Fruit fly (Drosophila melanogaster) whole organism, pupa: ENCODE measurements around the gene CG17377.
A peak's percentile ranks its signal among the peaks of the same experiment; 100 is the strongest.

ENCODE experiments used
- CG13204 ChIP-seq: fragments of 200-800 bp; sonication (Bioruptor generic); optimal IDR thresholded peaks from 2 replicates; lab custom pipeline; 2018; ENCODE audit warnings: missing biosample characterization, mild to moderate bottlenecking, missing genetic modification characterization, moderate library complexity
- CG14655 ChIP-seq: fragments of 200-800 bp; sonication (Bioruptor generic); optimal IDR thresholded peaks from 3 replicates; lab custom pipeline; 2017; ENCODE audit warnings: mild to moderate bottlenecking, missing biosample characterization, missing genetic modification reagents, missing genetic modification characterization
- CG15710 ChIP-seq: fragments of 200-800 bp; sonication (Bioruptor generic); optimal IDR thresholded peaks from 2 replicates; lab custom pipeline; 2018; ENCODE audit warnings: missing biosample characterization, mild to moderate bottlenecking, missing genetic modification characterization, moderate library complexity
- CG17806 ChIP-seq: fragments of 200-800 bp; sonication (Bioruptor generic); optimal IDR thresholded peaks from 2 replicates; lab custom pipeline; 2018; ENCODE audit warnings: missing biosample characterization, mild to moderate bottlenecking, missing genetic modification characterization, moderate library complexity
- CG32121 ChIP-seq: fragments of 200-800 bp; sonication (Bioruptor generic); IDR thresholded peaks from 2 replicates; pipeline ENCODE4 v1.3.6; 2022; ENCODE audit warnings: missing biosample characterization, missing genetic modification characterization
- CG4496 ChIP-seq: fragments of 200-800 bp; sonication (Bioruptor generic); IDR thresholded peaks from 3 replicates; pipeline ENCODE4 v1.3.6; 2022; ENCODE audit warnings: missing biosample characterization, missing genetic modification characterization
- CG8159 ChIP-seq: fragments of 200-800 bp; sonication (Bioruptor generic); optimal IDR thresholded peaks from 3 replicates; lab custom pipeline; 2018; ENCODE audit warnings: missing biosample characterization, mild to moderate bottlenecking, missing genetic modification characterization, moderate library complexity
- CG8301 ChIP-seq: fragments of 200-800 bp; sonication (Bioruptor generic); optimal IDR thresholded peaks from 2 replicates; lab custom pipeline; 2018; ENCODE audit warnings: missing biosample characterization, mild to moderate bottlenecking, missing genetic modification characterization
- CG9948 ChIP-seq: fragments of 200-800 bp; sonication (Bioruptor generic); optimal IDR thresholded peaks from 2 replicates; lab custom pipeline; 2018; ENCODE audit warnings: missing biosample characterization, mild to moderate bottlenecking, missing genetic modification characterization, moderate library complexity
- D1 ChIP-seq: fragments of 200-800 bp; sonication (Bioruptor generic); optimal IDR thresholded peaks from 2 replicates; lab custom pipeline; 2018; ENCODE audit warnings: missing biosample characterization, mild to moderate bottlenecking, missing genetic modification characterization, moderate library complexity
- EcR ChIP-seq: fragments of 200-800 bp; sonication (Bioruptor generic); optimal IDR thresholded peaks from 3 replicates; lab custom pipeline; 2019; ENCODE audit warnings: missing biosample characterization, missing genetic modification characterization, mild to moderate bottlenecking, moderate library complexity, missing genetic modification reagents
- Ets98B ChIP-seq: fragments of 200-800 bp; sonication (Bioruptor generic); IDR thresholded peaks from 2 replicates; pipeline ENCODE4 v1.3.6; 2022; ENCODE audit warnings: missing biosample characterization, missing genetic modification characterization
- Pif1A ChIP-seq: fragments of 200-800 bp; sonication (Bioruptor generic); optimal IDR thresholded peaks from 3 replicates; lab custom pipeline; 2016; ENCODE audit warnings: missing biosample characterization, missing genetic modification characterization
- Snoo ChIP-seq: fragments of 200-800 bp; sonication (Bioruptor generic); optimal IDR thresholded peaks from 3 replicates; lab custom pipeline; 2017; ENCODE audit warnings: missing biosample characterization, mild to moderate bottlenecking, missing genetic modification characterization, inconsistent platforms
- fd96Ca ChIP-seq: fragments of 200-800 bp; sonication (Bioruptor generic); IDR thresholded peaks from 3 replicates; pipeline ENCODE4 v1.3.6; 2022; ENCODE audit warnings: missing biosample characterization, missing genetic modification characterization
- rn ChIP-seq: fragments of 200-800 bp; sonication (Bioruptor generic); IDR thresholded peaks from 2 replicates; pipeline ENCODE4 v1.3.6; 2022; ENCODE audit warnings: missing biosample characterization, missing genetic modification characterization

CG17377 gene

DNA sequence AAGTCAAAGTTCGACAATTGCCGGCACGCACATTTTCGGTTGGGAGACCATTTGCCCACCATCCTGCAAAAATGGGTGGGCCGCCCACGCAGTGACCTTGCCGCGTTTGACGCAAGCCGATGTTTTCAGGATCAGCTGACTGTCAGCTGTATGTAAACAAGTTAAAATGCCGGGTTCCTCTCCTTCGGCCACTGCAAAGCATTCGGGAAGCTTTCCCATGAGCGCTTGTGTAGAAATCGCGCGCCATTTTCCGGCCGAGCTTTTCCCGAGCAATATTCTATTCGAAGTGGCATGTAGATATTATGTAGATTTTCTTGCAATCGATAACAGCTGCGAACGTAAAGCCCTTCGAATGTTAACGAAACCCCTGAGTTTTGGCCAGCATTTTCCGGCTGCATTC is 29.0 kb downstream of the CG17377 start, which contains the start of gene CG17378:
Gene CG17378, plus strand, starts transcription at position 397 of the 400 bp plus-strand sequence.
- TF ChIP-seq CG32121 (no peak), D1 (tag; lab: Kevin White, UChicago) (no peak), CG4496 (GFP tag; lab: Robert Waterston, UW) (no peak), Pif1A (GFP tag; lab: Kevin White, UChicago) (no peak), Snoo (tag; lab: Kevin White, UChicago) (no peak), rn (no peak), Ets98B (GFP tag; lab: Robert Waterston, UW) (no peak), CG14655 (GFP tag; lab: Kevin White, UChicago) (no peak), CG8159 (tag; lab: Kevin White, UChicago) (no peak), CG13204 (GFP tag; lab: Kevin White, UChicago) (no peak), CG9948 (no peak), CG15710 (tag; lab: Kevin White, UChicago) (no peak)
- TF ChIP-seq, all 21 proteins: peak for 0

DNA sequence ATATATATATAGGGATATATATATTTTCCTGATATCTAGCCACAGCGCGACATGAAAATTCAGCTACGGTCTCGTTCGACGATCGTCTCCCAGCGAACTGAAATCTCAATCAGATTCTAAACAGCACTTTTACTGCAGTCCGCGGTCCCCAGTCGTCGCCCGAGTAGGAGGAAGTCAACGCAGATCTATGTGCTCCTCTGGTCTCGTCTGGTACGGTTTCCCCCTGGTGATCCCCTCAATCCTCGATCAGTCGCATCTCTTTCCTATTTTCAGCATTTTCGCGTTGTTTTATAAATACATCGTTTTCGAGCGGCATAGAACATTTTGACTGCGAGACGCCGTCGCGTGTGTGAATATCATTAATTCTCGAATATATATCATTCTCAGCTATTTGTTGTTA is 30.0 kb downstream of the CG17377 start, which contains the start of gene LUBEL:
Gene LUBEL, minus strand, starts transcription at position 101 of the 400 bp plus-strand sequence.
- 0 out of 2 replicates have a peak, but pooled peaks have one; percentile 32 for TF ChIP-seq CG32121
- no peak for TF ChIP-seq Pif1A (GFP tag; lab: Kevin White, UChicago)
- TF ChIP-seq EcR, result no peak
- no peak for TF ChIP-seq fd96Ca (GFP tag; lab: Robert Waterston, UW)
- no peak for TF ChIP-seq CG17806
- TF ChIP-seq CG13204 (GFP tag; lab: Kevin White, UChicago), result no peak
- TF ChIP-seq, all 21 proteins: peak for 1

DNA sequence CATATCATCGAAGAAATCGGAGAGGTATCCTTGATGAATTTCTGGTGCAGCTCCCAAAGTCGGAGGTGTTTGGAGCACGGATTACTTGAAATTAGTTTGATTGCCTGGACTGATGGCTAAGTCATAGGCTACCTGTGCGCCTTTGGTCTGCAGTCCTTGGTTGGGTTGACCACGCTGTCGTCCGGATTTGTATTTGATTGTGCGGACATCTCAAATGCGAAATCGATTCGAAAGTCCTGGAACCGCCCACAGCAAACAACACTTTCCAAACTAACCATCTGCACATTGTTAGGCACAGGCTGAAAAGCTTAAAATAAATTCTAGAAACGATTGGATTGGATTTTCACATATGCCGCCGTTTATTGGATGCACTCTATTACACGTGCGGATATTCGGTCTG is 43.1 kb downstream of the CG17377 start, which contains the start of gene CG11322:
Gene CG11322, minus strand, starts transcription at position 101 of the 400 bp plus-strand sequence.
- no peak for TF ChIP-seq CG17806
- no peak for TF ChIP-seq CG13204 (GFP tag; lab: Kevin White, UChicago)
- TF ChIP-seq Snoo (tag; lab: Kevin White, UChicago), result no peak
- TF ChIP-seq fd96Ca (GFP tag; lab: Robert Waterston, UW), result no peak
- no peak for TF ChIP-seq CG8301
- TF ChIP-seq CG4496 (GFP tag; lab: Robert Waterston, UW), result no peak
